Fruit fly (Drosophila melanogaster) whole organism, adult: ENCODE measurements around the gene CG13613.
A peak's percentile ranks its signal among the peaks of the same experiment; 100 is the strongest.

Source experiments
- CG11617 ChIP-seq: fragments of 200-800 bp; sonication (Bioruptor generic); optimal IDR thresholded peaks from 2 replicates; lab custom pipeline; 2017; ENCODE audit warnings: mild to moderate bottlenecking, missing biosample characterization, missing genetic modification reagents, missing genetic modification characterization
- CG12768 ChIP-seq: fragments of 200-800 bp; sonication (Bioruptor generic); optimal IDR thresholded peaks from 2 replicates; lab custom pipeline; 2017; ENCODE audit warnings: missing biosample characterization, missing genetic modification characterization, mild to moderate bottlenecking, moderate library complexity, missing genetic modification reagents
- CG14711 ChIP-seq: fragments of 200-800 bp; sonication (Bioruptor generic); optimal IDR thresholded peaks from 2 replicates; lab custom pipeline; 2018; ENCODE audit warnings: missing biosample characterization, mild to moderate bottlenecking, missing genetic modification characterization, moderate library complexity
- CG1620 ChIP-seq: fragments of 200-800 bp; sonication (Bioruptor generic); optimal IDR thresholded peaks from 2 replicates; lab custom pipeline; 2016; ENCODE audit warnings: missing biosample characterization, missing genetic modification characterization
- CG33017 ChIP-seq: fragments of 200-800 bp; sonication (Bioruptor generic); optimal IDR thresholded peaks from 2 replicates; lab custom pipeline; 2018; ENCODE audit warnings: missing biosample characterization, mild to moderate bottlenecking, missing genetic modification characterization, moderate library complexity
- CG5204 ChIP-seq: fragments of 200-800 bp; sonication (Bioruptor generic); optimal IDR thresholded peaks from 2 replicates; lab custom pipeline; 2016; ENCODE audit warnings: missing biosample characterization, missing genetic modification characterization
- CG7045 ChIP-seq: fragments of 200-800 bp; sonication (Bioruptor generic); optimal IDR thresholded peaks from 2 replicates; lab custom pipeline; 2017; ENCODE audit warnings: missing biosample characterization, mild to moderate bottlenecking, missing genetic modification characterization
- CG7101 ChIP-seq: fragments of 200-800 bp; sonication (Bioruptor generic); optimal IDR thresholded peaks from 2 replicates; lab custom pipeline; 2018; ENCODE audit warnings: missing biosample characterization, mild to moderate bottlenecking, missing genetic modification characterization, moderate library complexity
- Clk ChIP-seq: fragments of 200-800 bp; sonication (Bioruptor generic); optimal IDR thresholded peaks from 2 replicates; lab custom pipeline; 2017; ENCODE audit warnings: missing biosample characterization, missing genetic modification characterization
- Crg-1 ChIP-seq: fragments of 200-800 bp; sonication (Bioruptor generic); optimal IDR thresholded peaks from 2 replicates; lab custom pipeline; 2016; ENCODE audit warnings: missing biosample characterization, missing genetic modification characterization
- Hr96 ChIP-seq: fragments of 200-800 bp; sonication (Bioruptor generic); optimal IDR thresholded peaks from 2 replicates; lab custom pipeline; 2016; ENCODE audit warnings: missing biosample characterization, missing genetic modification characterization
- Mnt ChIP-seq: fragments of 200-800 bp; sonication (Bioruptor generic); optimal IDR thresholded peaks from 2 replicates; lab custom pipeline; 2016; ENCODE audit warnings: missing biosample characterization, mild to moderate bottlenecking, missing genetic modification characterization
- bab1 ChIP-seq: fragments of 200-800 bp; sonication (Bioruptor generic); optimal IDR thresholded peaks from 3 replicates; lab custom pipeline; 2019; ENCODE audit warnings: missing biosample characterization, mild to moderate bottlenecking, missing genetic modification characterization, moderate library complexity
- cic ChIP-seq: fragments of 200-800 bp; sonication (Bioruptor generic); optimal IDR thresholded peaks from 2 replicates; lab custom pipeline; 2017; ENCODE audit warnings: missing biosample characterization, mild to moderate bottlenecking, missing genetic modification characterization, moderate library complexity
- cnc ChIP-seq, 2 experiments: fragments of >200 bp; optimal IDR thresholded peaks; 2 replicates each; lab custom pipeline; 2017
- kay ChIP-seq: fragments of 200-800 bp; sonication (Bioruptor generic); peaks from one replicate; lab custom pipeline; 2016; ENCODE audit warnings: missing biosample characterization, missing genetic modification characterization, borderline replicate concordance
- ovo ChIP-seq: fragments of 200-800 bp; sonication (Bioruptor generic); optimal IDR thresholded peaks from 2 replicates; lab custom pipeline; 2016; ENCODE audit warnings: missing biosample characterization, missing genetic modification characterization
- pad ChIP-seq: fragments of 200-800 bp; sonication (Bioruptor generic); optimal IDR thresholded peaks from 3 replicates; lab custom pipeline; 2017; ENCODE audit warnings: missing biosample characterization, missing genetic modification characterization, mild to moderate bottlenecking, moderate library complexity, missing genetic modification reagents
- tj ChIP-seq: fragments of 200-800 bp; sonication (Bioruptor generic); optimal IDR thresholded peaks from 3 replicates; lab custom pipeline; 2017; ENCODE audit warnings: missing biosample characterization, mild to moderate bottlenecking, missing genetic modification characterization, moderate library complexity
- toe ChIP-seq: fragments of 200-800 bp; sonication (Bioruptor generic); optimal IDR thresholded peaks from 2 replicates; lab custom pipeline; 2016; ENCODE audit warnings: missing biosample characterization, missing genetic modification characterization

Gene CG13613

DNA sequence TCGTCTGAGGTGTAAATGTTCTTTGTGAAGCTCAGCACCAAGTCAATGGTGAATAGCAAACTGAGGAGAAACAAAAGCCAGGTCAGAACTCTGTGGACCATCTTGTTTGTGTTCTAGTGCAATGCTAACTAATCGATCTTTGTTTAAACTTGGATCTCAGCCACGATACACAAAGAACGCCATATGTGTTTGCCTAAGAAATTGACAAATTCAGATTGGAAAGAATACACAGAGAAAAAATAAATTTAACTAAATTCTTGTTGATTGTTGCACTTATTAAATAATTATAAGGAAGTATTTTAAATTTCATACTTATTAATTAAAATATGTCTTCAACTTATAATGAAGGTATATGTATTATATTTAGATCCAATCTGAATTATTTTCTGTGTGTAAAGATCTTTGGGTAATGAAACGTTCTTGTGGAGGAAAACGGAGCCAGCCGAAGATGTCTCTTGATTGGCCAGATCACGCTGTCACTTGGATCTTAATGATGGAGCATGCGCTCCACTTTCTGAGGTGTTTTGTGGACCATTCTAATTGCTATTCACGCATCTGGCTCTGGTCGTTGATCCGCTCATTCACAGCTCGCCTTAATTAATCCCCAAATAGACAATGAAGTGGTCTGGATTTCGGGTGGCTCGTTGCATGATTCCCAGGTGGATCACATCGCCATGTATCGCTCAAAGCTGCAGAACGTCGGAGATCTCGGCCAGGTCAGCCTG is at the start of gene CG13613, which contains the start of gene CG17784:
TSS of gene CG13613 (plus strand) at position 675 of the 725 bp plus-strand sequence.
TSS of gene CG17784 (minus strand) at position 101 of the 725 bp plus-strand sequence.
- TF ChIP-seq CG7045 (GFP tag; lab: Kevin White, UChicago) (no peak), CG5204 (GFP tag; lab: Kevin White, UChicago) (no peak), kay (GFP tag; lab: Kevin White, UChicago) (no peak), CG1620 (GFP tag; lab: Kevin White, UChicago) (no peak), cnc (optimal IDR thresholded peaks at IDR 0.05; lab: Kevin White, UChicago) (no peak), tj (GFP tag; lab: Kevin White, UChicago) (no peak), CG14711 (tag; lab: Kevin White, UChicago) (no peak), bab1 (GFP tag; lab: Kevin White, UChicago) (no peak), cic (no peak), pad (GFP tag; lab: Kevin White, UChicago) (no peak), Clk (GFP tag; lab: Kevin White, UChicago) (no peak), Hr96 (no peak), CG12768 (GFP tag; lab: Kevin White, UChicago) (no peak)

DNA sequence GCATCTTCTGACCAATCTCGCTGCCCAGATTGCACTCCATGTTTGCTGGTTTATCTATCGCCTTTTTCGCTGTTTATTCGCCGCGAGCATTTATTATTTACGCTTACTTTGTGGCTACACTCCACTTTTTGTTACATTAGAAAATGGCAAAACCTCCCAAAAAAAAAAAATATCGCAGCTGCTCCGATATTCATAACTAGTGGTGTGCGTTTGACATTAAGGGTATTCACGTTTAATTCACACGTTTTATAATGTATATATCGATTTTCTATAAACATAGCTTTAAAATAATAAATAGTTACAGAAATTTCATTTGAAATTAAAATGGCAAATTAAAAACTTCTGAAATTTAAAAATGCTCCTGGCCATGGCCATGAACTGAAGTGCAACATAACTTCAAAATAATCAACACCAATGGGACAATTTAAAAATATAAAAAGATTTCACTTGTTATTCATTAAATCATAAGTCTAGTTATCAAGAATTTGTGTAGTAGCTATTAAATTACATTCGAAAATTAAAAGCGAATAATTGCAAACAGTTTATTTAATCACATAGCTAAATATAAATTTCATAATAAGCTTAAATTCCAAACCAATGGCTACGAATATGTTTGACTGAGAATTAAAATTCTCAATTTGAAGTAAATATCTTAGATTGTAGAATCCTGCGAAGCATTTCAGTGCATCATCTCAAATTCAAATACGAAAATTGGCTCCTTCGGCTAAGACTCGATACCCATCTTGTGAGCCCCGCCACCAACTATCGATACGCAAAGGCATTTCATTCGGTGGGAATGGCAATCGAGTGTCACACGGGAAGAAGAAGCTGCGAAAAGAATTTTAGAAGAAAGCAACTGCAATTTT is 46.9 kb upstream of the CG13613 start, which contains the start of the genes Nab2 and BRWD3:
TSS of gene Nab2 (minus strand) at position 203 of the 866 bp plus-strand sequence.
TSS of gene BRWD3 (plus strand) at position 784 of the 866 bp plus-strand sequence.
- TF ChIP-seq CG7045 (GFP tag; lab: Kevin White, UChicago) (peak; percentile 52), toe (peak; percentile 79), tj (GFP tag; lab: Kevin White, UChicago) (peak; percentile 43), Clk (GFP tag; lab: Kevin White, UChicago) (no peak), CG7101 (tag; lab: Kevin White, UChicago) (peak; percentile 62), Mnt (GFP tag; lab: Kevin White, UChicago) (peak; percentile 20), Crg-1 (GFP tag; lab: Kevin White, UChicago) (no peak), kay (GFP tag; lab: Kevin White, UChicago) (peak; percentile 87), pad (GFP tag; lab: Kevin White, UChicago) (no peak), CG1620 (GFP tag; lab: Kevin White, UChicago) (peak; percentile 43), Hr96 (peak; percentile 9), bab1 (GFP tag; lab: Kevin White, UChicago) (peak; percentile 16), CG11617 (GFP tag; lab: Kevin White, UChicago) (peak; percentile 46), CG12768 (GFP tag; lab: Kevin White, UChicago) (peak; percentile 37)

DNA sequence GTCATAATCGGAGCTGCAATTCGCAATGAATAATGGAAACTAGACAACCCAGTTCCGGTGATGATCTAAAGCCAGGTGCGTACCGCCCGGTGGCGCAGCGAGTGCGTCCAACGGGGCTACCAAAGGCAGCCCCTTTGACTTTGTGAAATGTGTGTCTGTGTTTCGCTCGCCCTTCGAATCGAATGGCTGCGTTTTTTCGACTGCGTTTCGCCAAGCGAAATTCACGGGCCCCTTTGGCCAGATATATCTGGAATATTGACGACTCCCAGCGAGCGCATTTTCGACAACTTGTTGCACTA is 46.3 kb upstream of the CG13613 start:
- no peak for TF ChIP-seq Clk (GFP tag; lab: Kevin White, UChicago)
- TF ChIP-seq Hr96, result no peak
- TF ChIP-seq toe, result no peak
- no peak for TF ChIP-seq CG33017 (tag; lab: Kevin White, UChicago)

DNA sequence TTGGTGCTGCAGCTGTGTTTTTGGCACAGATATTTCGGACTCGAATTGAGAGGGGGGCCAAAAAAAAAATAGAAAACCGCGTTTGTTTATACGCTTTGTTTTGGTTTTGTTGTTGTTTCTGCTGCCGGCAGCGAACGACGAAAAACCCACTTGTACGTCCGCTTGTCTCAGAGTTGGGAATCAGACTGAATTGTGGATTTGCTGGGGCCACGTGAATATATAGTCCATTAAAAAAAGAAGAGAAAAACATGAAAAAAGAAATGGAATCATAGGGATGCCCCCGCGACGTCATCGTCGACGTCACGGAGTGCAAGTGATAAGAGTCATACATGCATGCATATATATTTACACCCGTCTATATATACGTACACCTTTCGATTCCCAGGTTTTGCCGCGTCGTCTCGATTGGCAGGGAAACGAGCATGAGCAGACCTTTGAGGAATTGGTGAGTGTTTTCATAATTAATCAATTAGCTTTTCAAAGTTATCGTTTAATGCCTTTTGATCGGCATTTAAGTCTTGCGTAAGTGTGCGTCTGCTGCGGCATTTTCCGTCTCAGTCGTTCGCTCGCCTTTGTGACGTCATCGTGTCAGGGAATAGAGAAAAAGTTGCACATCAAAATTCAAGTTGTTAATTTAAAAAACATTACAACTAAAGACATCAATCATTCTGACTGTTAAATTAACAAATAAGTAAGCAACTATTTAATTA is 45.6 kb upstream of the CG13613 start:
- TF ChIP-seq tj (GFP tag; lab: Kevin White, UChicago) (peak; percentile 58), kay (GFP tag; lab: Kevin White, UChicago) (peak; percentile 97), CG7045 (GFP tag; lab: Kevin White, UChicago) (no peak), Mnt (GFP tag; lab: Kevin White, UChicago) (peak; percentile 70), CG12768 (GFP tag; lab: Kevin White, UChicago) (peak; percentile 39)

DNA sequence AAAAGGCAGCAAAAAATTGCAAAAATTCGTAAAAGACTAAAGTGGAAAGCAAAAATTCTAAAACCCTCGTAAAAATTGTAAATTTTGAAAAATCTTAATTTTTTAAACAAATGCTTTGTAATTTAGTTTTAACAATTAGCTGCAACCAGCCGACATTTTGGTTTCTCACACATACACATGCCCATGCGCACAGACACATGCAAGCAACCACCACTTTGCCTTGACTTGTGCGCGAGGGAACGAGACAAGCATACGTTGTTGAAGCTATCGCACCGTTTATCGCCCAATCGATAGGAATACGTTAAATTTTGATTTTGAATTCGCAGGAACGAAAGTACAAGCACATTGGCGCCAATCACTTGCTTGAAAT is 45.0 kb upstream of the CG13613 start:
- no peak for TF ChIP-seq CG5204 (GFP tag; lab: Kevin White, UChicago)
- TF ChIP-seq CG12768 (GFP tag; lab: Kevin White, UChicago), result peak; percentile 5
- no peak for TF ChIP-seq bab1 (GFP tag; lab: Kevin White, UChicago)
- no peak for TF ChIP-seq pad (GFP tag; lab: Kevin White, UChicago)
- no peak for TF ChIP-seq kay (GFP tag; lab: Kevin White, UChicago)
- no peak for TF ChIP-seq toe
- TF ChIP-seq CG11617 (GFP tag; lab: Kevin White, UChicago), result no peak
- TF ChIP-seq cnc (optimal IDR thresholded peaks at IDR 0.05; lab: Kevin White, UChicago), result no peak
- TF ChIP-seq Mnt (GFP tag; lab: Kevin White, UChicago), result peak; percentile 42

DNA sequence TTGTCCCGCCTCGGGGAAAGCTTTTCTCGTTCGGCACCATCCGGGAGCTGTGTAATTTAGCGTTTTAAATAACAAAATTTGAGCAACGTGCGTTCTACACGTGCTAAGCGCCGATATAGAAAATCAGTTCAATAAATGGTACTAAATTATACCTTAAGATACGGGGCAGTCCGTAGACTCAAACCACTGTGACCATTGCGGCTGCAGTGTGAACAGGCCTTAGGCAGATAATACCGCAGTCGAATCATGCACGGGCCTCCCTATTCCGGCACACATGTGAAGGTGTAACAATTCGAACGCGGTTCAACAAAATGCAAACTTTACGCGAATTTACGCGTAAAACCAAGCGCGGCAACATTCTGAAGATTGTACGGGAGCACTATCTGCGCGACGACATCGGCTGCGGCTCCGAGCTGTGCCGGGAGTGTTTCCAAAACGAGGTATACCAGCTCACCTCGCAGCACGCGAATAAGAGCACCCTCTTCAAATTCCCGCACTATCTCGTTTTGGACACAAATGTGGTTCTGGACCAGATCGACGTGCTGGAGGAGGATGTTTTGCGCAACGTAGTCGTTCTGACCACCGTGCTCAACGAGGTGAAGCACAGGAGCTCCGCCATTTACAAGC is 32.1 kb upstream of the CG13613 start, which contains the start of the genes Rrp5 and Dis3:
TSS of gene Rrp5 (minus strand) at position 135 of the 627 bp plus-strand sequence.
TSS of gene Dis3 (plus strand) at position 252 of the 627 bp plus-strand sequence.
- TF ChIP-seq CG7101 (tag; lab: Kevin White, UChicago), result no peak
- no peak for TF ChIP-seq tj (GFP tag; lab: Kevin White, UChicago)
- no peak for TF ChIP-seq Hr96
- peak; percentile 30 for TF ChIP-seq cic
- TF ChIP-seq ovo (GFP tag; lab: Kevin White, UChicago), result peak; percentile 16
- no peak for TF ChIP-seq CG12768 (GFP tag; lab: Kevin White, UChicago)
- peak; percentile 4 for TF ChIP-seq bab1 (GFP tag; lab: Kevin White, UChicago)
- TF ChIP-seq cnc (optimal IDR thresholded peaks at IDR 0.05; lab: Kevin White, UChicago), result no peak
- TF ChIP-seq Mnt (GFP tag; lab: Kevin White, UChicago), result peak; percentile 99
- no peak for TF ChIP-seq kay (GFP tag; lab: Kevin White, UChicago)
- no peak for TF ChIP-seq CG7045 (GFP tag; lab: Kevin White, UChicago)
- TF ChIP-seq Clk (GFP tag; lab: Kevin White, UChicago), result no peak
- TF ChIP-seq pad (GFP tag; lab: Kevin White, UChicago), result peak; percentile 11
- peak; percentile 20 for TF ChIP-seq CG1620 (GFP tag; lab: Kevin White, UChicago)
- TF ChIP-seq Crg-1 (GFP tag; lab: Kevin White, UChicago), result no peak
- no peak for TF ChIP-seq toe
- TF ChIP-seq CG11617 (GFP tag; lab: Kevin White, UChicago), result peak; percentile 15
- no peak for TF ChIP-seq CG14711 (tag; lab: Kevin White, UChicago)
- no peak for TF ChIP-seq CG5204 (GFP tag; lab: Kevin White, UChicago)
- no peak for TF ChIP-seq CG33017 (tag; lab: Kevin White, UChicago)
